Worm (Caenorhabditis elegans) whole organism, L3 larva: Measurements from ENCODE around the gene svh-2.

ENCODE experiments used
- ZK546.5 ChIP-seq: sonication (generic microtip); optimal IDR thresholded peaks from 2 replicates; lab custom pipeline; 2017; ENCODE audit warnings: missing biosample characterization, missing genetic modification characterization
- ama-1 ChIP-seq: fragments of 150-350 bp; optimal IDR thresholded peaks from 2 replicates; lab custom pipeline; 2018
- elt-1 ChIP-seq: fragments of 150-350 bp; optimal IDR thresholded peaks from 2 replicates; lab custom pipeline; 2014; ENCODE audit warnings: missing biosample characterization, missing genetic modification characterization
- nhr-237 ChIP-seq: fragments of 150-350 bp; optimal IDR thresholded peaks from 2 replicates; lab custom pipeline; 2014; ENCODE audit warnings: missing biosample characterization, missing genetic modification characterization
- nhr-25 ChIP-seq: sonication (generic microtip); optimal IDR thresholded peaks from 2 replicates; lab custom pipeline; 2017; ENCODE audit warnings: missing biosample characterization, missing genetic modification characterization
- nhr-28 ChIP-seq: fragments of 150-350 bp; optimal IDR thresholded peaks from 2 replicates; lab custom pipeline; 2014; ENCODE audit warnings: missing biosample characterization, missing genetic modification characterization
- nhr-77 ChIP-seq: fragments of 150-350 bp; optimal IDR thresholded peaks from 2 replicates; lab custom pipeline; 2014; ENCODE audit warnings: missing biosample characterization, missing genetic modification characterization
- pha-4 ChIP-seq: fragments of 150-350 bp; optimal IDR thresholded peaks from 2 replicates; lab custom pipeline; 2014; ENCODE audit warnings: missing biosample characterization, missing genetic modification reagents, missing genetic modification characterization
- snpc-4 ChIP-seq: fragments of 150-350 bp; optimal IDR thresholded peaks from 2 replicates; lab custom pipeline; 2014; ENCODE audit warnings: missing biosample characterization, missing genetic modification characterization
- ztf-11 ChIP-seq: fragments of 150-350 bp; optimal IDR thresholded peaks from 2 replicates; lab custom pipeline; 2014; ENCODE audit warnings: missing biosample characterization, missing genetic modification characterization

DNA sequence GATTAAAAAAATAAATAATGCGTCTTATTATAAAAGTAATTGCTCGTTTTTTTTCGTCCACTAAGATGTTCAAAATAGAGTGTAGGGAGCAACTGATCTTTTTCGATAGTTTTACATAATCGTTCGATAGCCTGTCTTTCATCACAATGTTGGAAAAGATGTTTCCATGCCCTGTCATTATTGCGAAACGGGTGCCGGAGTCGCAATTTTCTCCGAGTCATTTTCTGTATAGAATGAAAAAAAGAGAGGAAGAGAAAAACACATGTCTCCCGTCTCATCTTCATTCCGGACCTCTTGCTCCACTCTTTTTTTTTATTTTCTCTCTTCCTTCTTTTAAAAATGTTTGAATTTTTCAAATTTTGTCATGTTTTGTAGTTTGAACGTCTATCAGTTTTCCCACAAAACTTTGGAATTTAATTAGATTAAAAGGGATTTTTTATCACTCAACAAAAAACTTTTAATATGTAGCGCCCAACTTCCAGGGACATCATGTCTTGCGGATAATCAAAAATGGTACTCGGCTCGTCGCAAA, at the start of gene svh-2:
- TF ChIP-seq pha-4 (tag; lab: Kevin White, UChicago): no peak
- TF ChIP-seq nhr-237: no peak
- no peak for TF ChIP-seq ama-1 (lab: Kevin White, UChicago)
- TF ChIP-seq nhr-28 (tag; lab: Kevin White, UChicago): no peak
- TF ChIP-seq ztf-11: no peak
- no peak for TF ChIP-seq nhr-77 (tag; lab: Kevin White, UChicago)
- no peak for TF ChIP-seq elt-1 (tag; lab: Kevin White, UChicago)
- TF ChIP-seq nhr-25: no peak
- TF ChIP-seq ZK546.5 (tag; lab: Kevin White, UChicago): no peak
- no peak for TF ChIP-seq snpc-4 (tag; lab: Kevin White, UChicago)
